Fruit fly (Drosophila melanogaster): ENCODE measurements around the gene Kots.

DNA sequence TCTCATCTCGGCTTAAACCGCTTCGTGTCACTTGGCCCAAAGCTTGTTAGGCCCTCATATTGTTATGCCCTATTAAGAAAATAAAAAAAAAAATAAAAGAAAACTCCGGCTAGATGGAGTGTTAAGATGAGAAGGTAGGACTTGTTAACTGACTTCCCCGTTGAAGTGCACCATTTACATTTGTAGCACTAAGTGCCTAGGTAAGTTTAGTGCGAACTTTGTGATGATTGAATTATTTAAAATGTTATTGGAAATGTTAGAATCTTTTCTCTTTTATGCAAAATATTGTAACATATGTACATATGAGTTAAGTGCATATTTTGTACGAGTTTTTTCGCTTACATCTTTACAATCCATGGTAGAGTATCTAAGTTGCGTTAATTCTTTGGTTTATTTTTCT is 34.2 kb upstream of the Kots start:
- TF ChIP-seq CG1792 (GFP tag; optimal IDR thresholded peaks at IDR 0.05) = no peak
- no peak for TF ChIP-seq CG15514 (GFP tag; optimal IDR thresholded peaks at IDR 0.05)
- TF ChIP-seq CG11695 (GFP tag; IDR thresholded peaks at IDR 0.05) = no peak
- TF ChIP-seq luna (GFP tag; optimal IDR thresholded peaks at IDR 0.05) = no peak
- no peak for TF ChIP-seq zf30C (GFP tag; optimal IDR thresholded peaks at IDR 0.05)
- no peak for TF ChIP-seq CG10147 (GFP tag; optimal IDR thresholded peaks at IDR 0.05)
- no peak for TF ChIP-seq CG2889 (GFP tag; IDR thresholded peaks at IDR 0.05)
- no peak for TF ChIP-seq Gug (GFP tag; IDR thresholded peaks at IDR 0.05)
- peak; percentile 39 for TF ChIP-seq CoRest (tag; optimal IDR thresholded peaks at IDR 0.05)
- no peak for TF ChIP-seq pzg (GFP tag; optimal IDR thresholded peaks at IDR 0.05)
- no peak for TF ChIP-seq Dref (GFP tag; IDR thresholded peaks at IDR 0.05)
- TF ChIP-seq CG14860 (GFP tag; IDR thresholded peaks at IDR 0.05; ENCODE audit: partially characterized antibody) = no peak
- no peak for TF ChIP-seq CG2120 (GFP tag; optimal IDR thresholded peaks at IDR 0.05)
